Fruit fly (Drosophila melanogaster) ovary, adult (tissue): Measurements from ENCODE around the gene CG14982.

ENCODE experiments used
- CG17801 ChIP-seq: fragments of 200-800 bp; optimal IDR thresholded peaks from 2 replicates; lab custom pipeline; 2019; ENCODE audit warnings: missing biosample characterization, mild to moderate bottlenecking, missing genetic modification characterization, moderate library complexity; ENCODE audit not compliant: partially characterized antibody

Gene CG14982

dm6 chr3L:3926191-3926765 lies 16.2 kb upstream of the CG14982 start:
- no peak for TF ChIP-seq CG17801 (GFP tag; lab: Kevin White, UChicago)

dm6 chr3L:3927462-3927861 lies 15.0 kb upstream of the CG14982 start:
- no peak for TF ChIP-seq CG17801 (GFP tag; lab: Kevin White, UChicago)

DNA sequence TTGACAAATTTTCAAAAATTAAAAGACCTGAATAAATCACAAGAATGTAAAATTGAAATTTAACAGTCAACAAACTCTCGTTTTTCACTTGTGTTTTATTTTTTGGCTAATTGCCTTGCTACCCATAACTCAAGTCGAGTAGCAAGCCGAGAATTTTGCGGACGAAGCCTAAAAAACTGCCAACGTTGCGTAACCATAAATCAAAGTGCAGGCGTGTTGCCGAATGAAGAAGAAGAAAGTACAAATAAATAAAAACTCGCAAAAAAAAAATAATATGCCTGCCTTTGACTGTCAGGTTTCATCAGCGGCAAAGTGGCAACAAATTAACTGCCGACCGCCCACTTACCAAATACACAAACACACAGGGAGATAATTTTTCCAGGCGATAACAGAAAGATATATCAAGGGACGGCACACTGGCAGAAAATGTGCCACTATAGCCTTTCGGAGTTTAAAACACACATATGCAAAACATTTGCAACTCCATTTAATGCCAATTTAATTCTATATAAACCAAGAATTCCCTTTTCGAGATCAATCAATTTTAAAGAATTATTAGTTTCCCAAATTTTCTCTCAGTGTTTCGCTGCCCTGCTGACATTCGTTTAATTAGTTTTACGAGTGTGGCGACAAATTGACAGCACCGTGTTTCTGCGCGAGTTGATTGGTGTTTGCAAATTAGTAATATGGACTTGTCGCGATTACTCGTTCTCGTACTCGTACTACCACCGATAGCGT lies 14.1 kb upstream of the CG14982 start:
- TF ChIP-seq CG17801 (GFP tag; lab: Kevin White, UChicago), result peak; percentile 79

dm6 chr3L:3928943-3929785 lies 13.3 kb upstream of the CG14982 start:
- no peak for TF ChIP-seq CG17801 (GFP tag; lab: Kevin White, UChicago)

- no peak for TF ChIP-seq CG17801 (GFP tag; lab: Kevin White, UChicago)
Measured at dm6 chr3L:3929968-3930767, 12.3 kb upstream of the CG14982 start.

DNA sequence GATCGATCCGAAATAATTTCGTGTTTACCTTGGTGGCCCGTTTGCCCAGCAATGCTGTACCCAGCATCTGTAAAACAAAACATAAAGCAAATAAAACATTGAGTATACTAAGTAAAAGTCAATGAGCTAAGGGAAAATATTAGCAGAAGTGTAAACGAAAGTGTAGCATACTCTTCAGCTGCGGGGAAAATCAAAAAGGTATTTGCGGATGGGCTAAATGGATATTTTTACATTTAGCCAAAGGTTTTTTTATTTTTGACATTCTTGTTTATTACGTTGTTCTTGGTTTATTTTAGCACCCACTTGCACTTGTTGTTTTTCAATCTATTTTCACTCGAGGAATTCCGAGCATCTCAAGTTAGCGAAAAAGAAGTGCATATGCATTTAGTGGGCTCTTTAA lies 11.6 kb upstream of the CG14982 start:
- no peak for TF ChIP-seq CG17801 (GFP tag; lab: Kevin White, UChicago)

- TF ChIP-seq CG17801 (GFP tag; lab: Kevin White, UChicago), result no peak
Measured at dm6 chr3L:3931778-3932177, 10.7 kb upstream of the CG14982 start.

dm6 chr3L:3932742-3933289 lies 9.7 kb upstream of the CG14982 start:
- no peak for TF ChIP-seq CG17801 (GFP tag; lab: Kevin White, UChicago)

DNA sequence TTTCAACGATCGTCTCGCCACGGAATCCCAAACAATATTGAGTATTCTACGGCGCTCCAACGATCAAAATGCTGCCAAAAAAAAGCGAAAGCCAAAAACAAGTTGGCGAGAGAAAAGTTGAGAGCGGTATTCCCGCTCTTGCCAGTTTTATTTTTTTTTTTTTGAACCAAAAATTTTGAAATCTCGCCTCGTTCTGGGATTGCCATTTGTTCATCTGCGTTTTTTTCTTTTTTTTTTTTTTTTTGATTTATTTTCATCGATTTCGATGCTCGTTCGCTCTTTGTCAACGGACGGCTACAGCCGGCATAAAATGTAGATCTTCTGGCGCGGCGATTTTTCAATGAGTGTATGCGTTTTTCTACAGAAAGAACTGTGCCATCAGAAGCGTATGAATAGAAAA lies 8.9 kb upstream of the CG14982 start:
- no peak for TF ChIP-seq CG17801 (GFP tag; lab: Kevin White, UChicago)

DNA sequence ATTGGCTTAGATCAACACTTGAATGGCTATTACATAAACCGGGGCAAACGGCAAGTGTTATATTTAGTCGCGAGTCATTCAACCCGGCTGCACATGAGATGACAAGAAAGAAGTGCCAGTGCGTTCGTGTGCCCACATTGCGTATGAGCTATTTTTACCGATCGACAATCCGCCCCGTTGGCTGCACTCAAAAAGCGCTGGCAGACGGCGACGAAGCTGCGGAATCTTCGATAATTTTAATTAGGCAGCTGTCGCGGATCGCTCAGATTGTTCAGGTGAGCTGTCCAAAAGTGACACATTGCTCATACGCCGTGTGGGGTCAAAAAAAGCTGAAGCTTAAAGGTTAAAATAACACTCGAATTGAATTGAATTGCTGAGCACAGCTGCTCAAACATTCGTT lies 8.4 kb upstream of the CG14982 start:
- no peak for TF ChIP-seq CG17801 (GFP tag; lab: Kevin White, UChicago)

DNA sequence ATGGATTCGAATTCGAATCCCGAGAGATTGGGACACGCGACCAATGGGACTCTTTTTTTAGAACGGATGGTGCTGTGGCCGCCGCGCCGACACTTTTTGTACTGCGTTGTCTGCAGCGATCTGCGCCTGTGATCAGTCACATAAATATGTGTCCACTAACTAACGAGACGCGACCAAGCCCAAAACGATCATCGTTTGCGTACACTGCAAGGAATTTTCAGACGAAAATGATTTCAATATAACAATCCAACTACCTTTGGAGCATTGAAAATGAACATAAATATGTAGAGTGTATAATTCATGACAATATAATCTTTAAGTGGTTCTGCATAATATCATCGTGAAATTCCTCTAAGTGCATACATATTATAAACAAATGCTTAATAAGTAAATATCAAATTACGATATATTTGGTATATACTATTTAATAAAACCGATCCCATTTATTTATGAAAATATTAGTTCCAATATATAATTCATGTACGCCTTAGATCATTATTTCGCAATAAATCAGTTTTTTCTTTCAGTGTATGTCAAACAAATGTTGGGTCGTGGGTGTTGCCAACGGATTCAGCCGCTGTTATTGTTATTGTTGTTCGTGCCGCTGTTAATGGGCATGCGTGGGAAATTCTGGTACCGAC lies 6.8 kb upstream of the CG14982 start, which contains the start of gene Eip63F-1:
Eip63F-1 (minus strand) TSS at position 51 of the 641 bp plus-strand sequence.
- TF ChIP-seq CG17801 (GFP tag; lab: Kevin White, UChicago), result no peak

DNA sequence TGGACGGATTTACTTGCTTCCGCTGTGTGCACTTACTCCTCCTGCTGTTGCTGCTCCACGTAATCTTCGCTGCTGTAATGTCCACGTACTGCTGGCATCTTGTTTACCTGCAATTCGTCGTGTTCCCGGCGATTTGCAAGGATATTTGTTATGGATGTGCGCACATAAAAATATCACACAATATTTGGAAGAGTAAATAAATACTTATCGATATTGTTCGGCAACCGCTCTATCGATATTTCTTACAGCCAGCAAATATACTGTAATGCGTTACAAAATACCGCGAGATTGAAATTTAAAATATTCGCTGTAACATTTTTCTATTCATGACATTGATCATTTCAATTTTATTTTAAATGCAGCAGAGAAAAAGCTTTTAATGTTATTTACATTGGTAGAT lies 4.7 kb upstream of the CG14982 start, which contains the start of gene CG10866:
CG10866 (minus strand) TSS at position 187 of the 400 bp plus-strand sequence.
- peak; percentile 7 for TF ChIP-seq CG17801 (GFP tag; lab: Kevin White, UChicago)

- TF ChIP-seq CG17801 (GFP tag; lab: Kevin White, UChicago), result peak; percentile 46
Measured at dm6 chr3L:3940075-3940819, 2.3 kb upstream of the CG14982 start, which contains the start of gene CG12766. TSS of gene CG12766 (minus strand) at chr3L:3940125.
